Worm (Caenorhabditis elegans) whole organism, midembryonic: ENCODE measurements around the gene D1054.3.

Source experiments
- T22C8.4 ChIP-seq: fragments of 200-800 bp; sonication (Bioruptor generic); IDR thresholded peaks from 2 replicates; pipeline ENCODE4 v1.3.6; 2022; ENCODE audit warnings: missing genetic modification characterization, missing compliant biosample characterization
- cog-1 ChIP-seq: sonication (generic microtip); optimal IDR thresholded peaks from 2 replicates; lab custom pipeline; 2016; ENCODE audit warnings: missing genetic modification characterization, missing compliant biosample characterization
- klf-2 ChIP-seq: fragments of 200-800 bp; sonication (Bioruptor generic); conservative IDR thresholded peaks from 2 replicates; pipeline ENCODE4 v1.3.6; 2022; ENCODE audit warnings: missing genetic modification reagents, missing genetic modification characterization, missing compliant biosample characterization
- med-1 ChIP-seq: sonication (generic microtip); optimal IDR thresholded peaks from 2 replicates; lab custom pipeline; 2017; ENCODE audit warnings: missing genetic modification characterization, mild to moderate bottlenecking, missing compliant biosample characterization, antibody characterized with exemption, missing genetic modification reagents; ENCODE audit not compliant: insufficient read depth
- ztf-29 ChIP-seq: fragments of 200-800 bp; sonication (Bioruptor generic); IDR thresholded peaks from 2 replicates; pipeline ENCODE4 v1.3.6; 2022; ENCODE audit warnings: missing genetic modification reagents, missing genetic modification characterization, missing compliant biosample characterization

DNA sequence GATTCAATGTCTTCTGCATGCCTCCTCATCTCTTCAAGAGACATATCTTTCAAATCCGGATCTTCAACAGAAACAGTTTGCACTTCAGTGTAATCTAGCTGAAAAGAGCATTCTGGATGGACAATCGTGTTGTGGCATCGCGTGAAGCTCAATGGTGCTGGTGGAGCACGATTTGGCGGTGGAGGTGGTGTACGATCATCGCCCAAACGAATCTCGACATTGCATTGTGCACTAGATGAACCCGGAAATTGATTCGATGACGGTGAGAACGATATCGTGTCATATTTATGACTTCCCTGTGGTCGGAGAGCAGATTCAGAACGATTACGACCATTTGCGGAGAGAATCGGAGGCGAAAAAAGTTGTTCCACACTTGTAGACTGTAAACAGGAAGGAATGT lies 2.0 kb downstream of the D1054.3 start:
- TF ChIP-seq med-1 (GFP tag; lab: Kevin White, UChicago) = no peak
- no peak for TF ChIP-seq klf-2 (GFP tag; lab: Robert Waterston, UW)
- TF ChIP-seq ztf-29 (GFP tag; lab: Robert Waterston, UW) = no peak
- no peak for TF ChIP-seq T22C8.4
- TF ChIP-seq cog-1 = no peak
